Fruit fly (Drosophila melanogaster): ENCODE measurements around the gene out.

The out gene

dm6 chrX:19326730-19327129 lies 4.8 kb upstream of the out start:
- TF ChIP-seq CG6254 (GFP tag; optimal IDR thresholded peaks at IDR 0.05) (no peak), Stat92E (GFP tag; optimal IDR thresholded peaks at IDR 0.05) (no peak), Hmr (GFP tag; optimal IDR thresholded peaks at IDR 0.05) (peak; percentile 42), CG8944 (GFP tag; optimal IDR thresholded peaks at IDR 0.05) (no peak), CG12391 (tag; optimal IDR thresholded peaks at IDR 0.05) (peak; percentile 10), CG5180 (GFP tag; optimal IDR thresholded peaks at IDR 0.05) (no peak), CG9932 (GFP tag; IDR thresholded peaks at IDR 0.05) (no peak), her (GFP tag; optimal IDR thresholded peaks at IDR 0.05) (no peak), gfzf (GFP tag; optimal IDR thresholded peaks at IDR 0.05) (peak; percentile 40), Xrp1 (GFP tag; IDR thresholded peaks at IDR 0.05) (no peak), CG11398 (GFP tag; optimal IDR thresholded peaks at IDR 0.05) (no peak), CTCF (GFP tag; optimal IDR thresholded peaks at IDR 0.05) (peak; percentile 83), cad (GFP tag; optimal IDR thresholded peaks at IDR 0.05) (peak; percentile 8), CG7928 (GFP tag; optimal IDR thresholded peaks at IDR 0.05) (no peak), CG9609 (GFP tag; optimal IDR thresholded peaks at IDR 0.05) (no peak), HmgZ (tag; optimal IDR thresholded peaks at IDR 0.05) (peak; percentile 37), Dek (tag; optimal IDR thresholded peaks at IDR 0.05) (peak; percentile 34), CG15696 (tag; optimal IDR thresholded peaks at IDR 0.05) (no peak), CG17361 (GFP tag; IDR thresholded peaks at IDR 0.05) (0 out of 3 replicates have a peak, but pooled peaks have one; percentile 29), ems (GFP tag; optimal IDR thresholded peaks at IDR 0.05) (no peak), yki (optimal IDR thresholded peaks at IDR 0.05) (no peak), CG2199 (GFP tag; IDR thresholded peaks at IDR 0.05) (peak; percentile 68; the same call in 2 of the 3 replicates), CG17802 (tag; optimal IDR thresholded peaks at IDR 0.05) (no peak), CG8290 (GFP tag; optimal IDR thresholded peaks at IDR 0.05) (no peak), CG8290 (tag; optimal IDR thresholded peaks at IDR 0.05) (peak in 1 of 2 experiments; percentile 20), hbn (GFP tag; IDR thresholded peaks at IDR 0.05; ENCODE audit: partially characterized antibody) (no peak), Vsx1 (GFP tag; optimal IDR thresholded peaks at IDR 0.05) (no peak), phol (tag; optimal IDR thresholded peaks at IDR 0.05) (peak; percentile 28), CG6272 (GFP tag; IDR thresholded peaks at IDR 0.05) (no peak), trem (tag; optimal IDR thresholded peaks at IDR 0.05) (peak; percentile 47), dmrt11E (tag; optimal IDR thresholded peaks at IDR 0.05) (no peak), sug (tag; optimal IDR thresholded peaks at IDR 0.05) (no peak), CG5953 (GFP tag; IDR thresholded peaks at IDR 0.05) (no peak), cg (GFP tag; optimal IDR thresholded peaks at IDR 0.05) (no peak), eve (GFP tag; optimal IDR thresholded peaks at IDR 0.05) (no peak), MTF-1 (GFP tag; optimal IDR thresholded peaks at IDR 0.05; ENCODE audit: borderline replicate concordance) (no peak), CG11560 (tag; IDR thresholded peaks at IDR 0.05) (no peak), CG10267 (tag; optimal IDR thresholded peaks at IDR 0.05) (peak; percentile 15), Dp (GFP tag; optimal IDR thresholded peaks at IDR 0.05) (peak; percentile 71), Awh (GFP tag; IDR thresholded peaks at IDR 0.05) (no peak), da (GFP tag; optimal IDR thresholded peaks at IDR 0.05) (no peak), sd (tag; optimal IDR thresholded peaks at IDR 0.05) (no peak), Myb (GFP tag; optimal IDR thresholded peaks at IDR 0.05) (peak; percentile 97), CG9727 (GFP tag; optimal IDR thresholded peaks at IDR 0.05) (no peak), al (GFP tag; IDR thresholded peaks at IDR 0.05) (no peak), H15 (GFP tag; IDR thresholded peaks at IDR 0.05) (no peak), CG14710 (tag; optimal IDR thresholded peaks at IDR 0.05) (peak; percentile 12), jumu (GFP tag; optimal IDR thresholded peaks at IDR 0.05) (no peak), zen2 (GFP tag; IDR thresholded peaks at IDR 0.05; ENCODE audit: partially characterized antibody) (no peak), CG15514 (GFP tag; optimal IDR thresholded peaks at IDR 0.05) (peak; percentile 3), CG12769 (tag; optimal IDR thresholded peaks at IDR 0.05) (no peak), Lhr (GFP tag; optimal IDR thresholded peaks at IDR 0.05) (peak; percentile 75)

Measured in whole organism, embryonic.